Worm (Caenorhabditis elegans): ENCODE results near the gene nhr-141.

nhr-141 gene

DNA sequence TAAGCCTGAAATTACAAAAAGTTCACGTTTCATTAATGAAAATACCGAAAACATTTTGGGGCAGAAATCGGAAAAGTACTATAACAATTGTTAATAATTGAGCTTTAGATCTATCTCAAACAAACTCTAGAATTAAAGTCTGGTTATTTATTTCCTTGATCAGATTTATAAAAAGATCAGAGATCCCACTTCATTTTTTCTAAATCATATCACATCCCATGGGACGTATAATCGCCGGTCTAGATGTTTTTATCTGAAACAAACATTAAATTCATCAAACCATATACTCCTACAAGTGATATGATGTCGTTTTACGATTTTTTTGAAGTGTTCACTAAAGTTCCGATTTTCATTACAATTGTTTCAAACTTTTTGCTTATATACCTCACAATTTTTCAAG is 32.8 kb upstream of the nhr-141 start, which contains the start of gene str-41:
Gene str-41, plus strand, starts transcription at position 301 of the 400 bp plus-strand sequence.
- TF ChIP-seq sea-1 (GFP tag; conservative IDR thresholded peaks at IDR 0.05) (no peak), tbx-37 (GFP tag; conservative IDR thresholded peaks at IDR 0.05) (no peak)

DNA sequence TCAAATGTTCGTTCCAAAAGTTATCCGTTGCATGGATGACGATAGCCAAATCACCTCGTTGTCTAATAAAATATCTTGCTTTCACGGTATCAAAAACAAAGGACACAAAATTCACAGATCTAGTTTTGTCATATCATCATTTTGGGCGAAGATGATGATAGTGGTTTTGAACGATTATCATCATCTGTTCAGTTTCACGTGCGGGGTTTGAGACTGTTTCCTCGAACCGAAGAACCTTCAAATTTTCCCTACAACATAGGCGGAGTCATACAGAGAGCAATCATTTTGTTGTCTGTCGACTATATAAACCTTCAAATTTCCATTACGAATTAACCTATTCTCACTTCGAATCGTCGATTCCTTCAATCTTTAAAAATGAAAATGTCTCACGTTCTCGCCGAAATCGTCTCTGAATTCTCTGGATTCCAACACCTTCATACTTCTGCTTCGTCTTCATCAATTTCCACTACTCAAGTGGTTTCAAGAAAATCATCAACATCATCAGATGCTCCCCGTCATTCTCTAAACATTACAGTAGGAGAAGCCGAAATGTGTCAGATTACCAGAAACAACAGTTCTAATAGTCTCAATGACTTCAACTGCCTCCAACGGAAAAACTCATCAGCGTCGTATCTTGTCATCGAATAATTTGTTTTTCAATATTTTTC is 31.2 kb upstream of the nhr-141 start, which contains the start of gene F18E3.11:
Gene F18E3.11, plus strand, starts transcription at position 376 of the 668 bp plus-strand sequence.
- TF ChIP-seq B0310.2 (tag; optimal IDR thresholded peaks at IDR 0.05) (no peak), hmg-4 (GFP tag; optimal IDR thresholded peaks at IDR 0.05) (no peak), scrt-1 (GFP tag; IDR thresholded peaks at IDR 0.05) (no peak), tbx-37 (GFP tag; conservative IDR thresholded peaks at IDR 0.05) (no peak), ama-1 (optimal IDR thresholded peaks at IDR 0.05) (no peak), tbx-11 (GFP tag; IDR thresholded peaks at IDR 0.05) (no peak), sea-1 (GFP tag; conservative IDR thresholded peaks at IDR 0.05) (no peak), tra-4 (tag; optimal IDR thresholded peaks at IDR 0.05) (no peak), aly-1 (tag; optimal IDR thresholded peaks at IDR 0.05) (no peak), F13C5.2 (tag; optimal IDR thresholded peaks at IDR 0.05) (no peak), ceh-36 (tag; optimal IDR thresholded peaks at IDR 0.05) (no peak), flt-1 (GFP tag; IDR thresholded peaks at IDR 0.05) (no peak), hnd-1 (tag; optimal IDR thresholded peaks at IDR 0.05) (no peak)

DNA sequence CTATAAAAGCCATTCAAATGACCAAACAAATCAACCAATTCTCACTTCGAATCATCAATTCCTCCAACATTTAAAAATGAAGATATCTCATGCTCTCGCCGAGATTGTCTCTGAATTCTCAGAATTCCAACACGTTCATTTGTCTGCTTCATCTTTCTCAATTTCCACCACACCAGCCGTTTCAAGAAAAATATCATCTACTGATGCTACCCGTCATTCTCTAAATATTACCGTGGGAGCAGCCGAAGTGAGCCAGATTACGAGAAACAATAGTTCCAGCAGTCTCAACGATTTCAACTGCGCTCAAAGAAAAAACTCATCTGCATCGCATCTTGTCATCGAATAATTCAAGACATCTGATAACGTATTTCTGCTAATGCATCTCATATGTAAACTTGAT is 29.6 kb upstream of the nhr-141 start, which contains the start of gene F18E3.12:
Gene F18E3.12, plus strand, starts transcription at position 77 of the 400 bp plus-strand sequence.
- TF ChIP-seq scrt-1 (GFP tag; IDR thresholded peaks at IDR 0.05) (no peak), hmg-4 (GFP tag; optimal IDR thresholded peaks at IDR 0.05) (no peak), flt-1 (GFP tag; IDR thresholded peaks at IDR 0.05) (no peak), pes-1 (GFP tag; IDR thresholded peaks at IDR 0.05) (no peak), hnd-1 (tag; optimal IDR thresholded peaks at IDR 0.05) (no peak), B0310.2 (tag; optimal IDR thresholded peaks at IDR 0.05) (no peak), sea-1 (GFP tag; conservative IDR thresholded peaks at IDR 0.05) (no peak), ceh-13 (GFP tag; optimal IDR thresholded peaks at IDR 0.05) (no peak), tbx-37 (GFP tag; conservative IDR thresholded peaks at IDR 0.05) (no peak), tbx-11 (GFP tag; IDR thresholded peaks at IDR 0.05) (no peak), tra-4 (tag; optimal IDR thresholded peaks at IDR 0.05) (no peak), ceh-36 (tag; optimal IDR thresholded peaks at IDR 0.05) (no peak)

DNA sequence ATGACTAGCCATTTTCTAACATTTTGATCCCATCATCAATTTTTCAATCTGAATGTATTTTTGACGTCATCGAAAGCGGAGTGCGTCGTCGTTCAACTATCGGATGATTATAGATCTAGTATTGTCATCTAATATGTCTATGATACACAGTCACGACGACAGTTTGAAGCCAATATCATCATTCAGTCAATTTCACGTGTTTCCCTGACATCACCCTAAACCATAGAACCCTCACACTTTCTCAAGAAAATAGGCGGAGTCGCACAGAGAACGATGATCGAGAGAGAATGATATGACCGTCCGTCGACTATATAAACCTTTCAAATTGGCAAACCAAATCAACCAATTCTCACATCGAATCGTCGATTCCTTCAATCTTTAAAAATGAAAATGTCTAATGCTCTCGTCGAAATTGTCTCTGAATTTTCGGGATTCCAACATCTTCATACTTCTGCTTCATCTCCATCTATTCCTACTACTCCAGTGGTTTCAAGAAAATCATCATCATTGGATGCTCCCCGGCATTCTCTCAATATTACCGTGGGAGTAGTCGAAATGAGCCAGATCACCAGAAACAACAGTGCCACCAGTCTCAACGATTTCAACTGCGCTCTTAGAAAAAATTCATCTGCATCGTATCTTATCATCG is 28.6 kb upstream of the nhr-141 start, which contains the start of gene F18E3.13:
Gene F18E3.13, plus strand, starts transcription at position 385 of the 649 bp plus-strand sequence.
- no peak for TF ChIP-seq B0310.2 (tag; optimal IDR thresholded peaks at IDR 0.05)
- TF ChIP-seq flt-1 (GFP tag; IDR thresholded peaks at IDR 0.05), result no peak
- no peak for TF ChIP-seq ceh-13 (GFP tag; optimal IDR thresholded peaks at IDR 0.05)

DNA sequence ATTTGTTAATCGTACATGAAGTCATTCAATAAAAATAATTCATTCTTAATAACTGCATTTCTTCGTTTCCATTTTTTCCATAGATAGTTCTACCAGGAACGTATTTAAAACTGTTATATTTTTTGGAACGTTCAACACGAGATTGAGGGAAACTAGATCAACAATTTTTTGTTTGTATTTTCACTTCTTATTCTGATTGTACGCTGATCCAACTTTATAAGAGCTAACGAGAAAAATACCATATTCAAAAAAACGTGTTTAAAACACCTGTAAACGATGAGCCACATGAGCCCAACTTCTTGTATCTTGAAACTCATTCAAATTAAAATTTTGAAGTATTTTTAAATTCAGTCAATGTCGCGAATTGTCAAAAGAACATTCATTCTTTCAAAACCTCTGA is 27.9 kb upstream of the nhr-141 start:
- TF ChIP-seq aly-1 (tag; optimal IDR thresholded peaks at IDR 0.05) (no peak), hnd-1 (tag; optimal IDR thresholded peaks at IDR 0.05) (no peak), sea-1 (GFP tag; conservative IDR thresholded peaks at IDR 0.05) (no peak), F13C5.2 (tag; optimal IDR thresholded peaks at IDR 0.05) (no peak), pes-1 (GFP tag; IDR thresholded peaks at IDR 0.05) (no peak), ceh-13 (GFP tag; optimal IDR thresholded peaks at IDR 0.05) (no peak), flt-1 (GFP tag; IDR thresholded peaks at IDR 0.05) (no peak), hmbx-1 (tag; optimal IDR thresholded peaks at IDR 0.05) (no peak), scrt-1 (GFP tag; IDR thresholded peaks at IDR 0.05) (no peak), tra-4 (tag; optimal IDR thresholded peaks at IDR 0.05) (no peak)

DNA sequence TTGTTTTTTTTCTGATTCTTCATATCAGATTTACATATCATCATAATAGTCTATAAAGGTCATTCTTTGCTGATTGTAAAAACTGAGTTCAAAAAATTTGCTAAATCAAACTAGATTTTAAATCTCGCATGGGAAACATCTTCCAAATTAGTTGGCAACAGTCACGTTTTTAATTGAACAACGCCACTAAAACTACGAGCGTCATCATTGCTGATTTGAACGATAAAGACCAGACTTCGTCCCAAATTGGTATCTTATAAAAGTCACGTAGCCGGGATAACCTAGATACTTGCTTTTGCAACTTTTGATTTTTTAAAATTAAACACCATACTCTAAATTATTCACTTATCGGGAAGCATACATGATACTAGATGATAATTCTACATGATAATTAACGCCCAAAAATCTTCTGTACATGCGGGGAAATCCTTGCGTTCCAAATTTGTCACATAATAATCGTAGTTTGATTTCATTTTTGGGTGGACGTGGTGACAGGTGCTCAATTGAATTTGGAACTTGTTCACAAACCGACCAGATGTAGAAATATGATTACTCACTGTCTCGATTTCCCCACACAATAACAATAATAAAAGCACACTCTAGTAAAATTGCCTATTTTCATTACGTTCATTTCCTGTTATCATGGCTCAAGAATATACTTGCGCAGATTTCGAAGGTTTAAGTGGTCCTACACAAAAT is 27.3 kb upstream of the nhr-141 start, which contains the start of gene srw-67:
Gene srw-67, plus strand, starts transcription at position 643 of the 699 bp plus-strand sequence.
- TF ChIP-seq sea-1 (GFP tag; conservative IDR thresholded peaks at IDR 0.05) (no peak), hmg-4 (GFP tag; optimal IDR thresholded peaks at IDR 0.05) (no peak), F13C5.2 (tag; optimal IDR thresholded peaks at IDR 0.05) (no peak), tra-4 (tag; optimal IDR thresholded peaks at IDR 0.05) (no peak), ceh-36 (tag; optimal IDR thresholded peaks at IDR 0.05) (no peak), scrt-1 (GFP tag; IDR thresholded peaks at IDR 0.05) (no peak), ceh-13 (GFP tag; optimal IDR thresholded peaks at IDR 0.05) (no peak), B0310.2 (tag; optimal IDR thresholded peaks at IDR 0.05) (no peak), aly-1 (tag; optimal IDR thresholded peaks at IDR 0.05) (no peak), ets-7 (tag; optimal IDR thresholded peaks at IDR 0.05) (no peak), hmbx-1 (tag; optimal IDR thresholded peaks at IDR 0.05) (no peak), pes-1 (GFP tag; IDR thresholded peaks at IDR 0.05) (no peak), flt-1 (GFP tag; IDR thresholded peaks at IDR 0.05) (no peak), hnd-1 (tag; optimal IDR thresholded peaks at IDR 0.05) (no peak), tbx-11 (GFP tag; IDR thresholded peaks at IDR 0.05) (no peak), tbx-37 (GFP tag; conservative IDR thresholded peaks at IDR 0.05) (no peak), ama-1 (optimal IDR thresholded peaks at IDR 0.05) (no peak)

DNA sequence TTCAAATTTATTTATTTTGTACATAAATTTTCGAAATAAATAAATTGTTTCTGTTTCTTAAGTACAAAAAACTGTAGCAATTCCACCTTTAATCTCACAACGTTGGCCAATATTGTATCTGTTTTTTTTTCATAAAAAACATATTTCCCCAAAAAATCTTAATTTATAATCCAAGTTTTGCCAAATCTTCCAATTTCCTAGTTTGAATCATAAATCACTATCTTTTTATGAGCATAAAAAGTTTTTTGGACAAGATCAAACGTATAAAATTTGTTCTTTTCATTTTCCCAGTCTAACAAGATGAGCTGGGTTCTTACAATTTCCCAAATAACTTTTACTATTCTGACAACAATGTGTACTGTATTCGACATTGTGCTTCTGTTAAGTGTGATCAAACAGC is 24.3 kb upstream of the nhr-141 start, which contains the start of gene srxa-4:
Gene srxa-4, plus strand, starts transcription at position 301 of the 400 bp plus-strand sequence.
- no peak for TF ChIP-seq sea-1 (GFP tag; conservative IDR thresholded peaks at IDR 0.05)
- no peak for TF ChIP-seq ama-1 (optimal IDR thresholded peaks at IDR 0.05)
- TF ChIP-seq pes-1 (GFP tag; IDR thresholded peaks at IDR 0.05), result no peak
- TF ChIP-seq F13C5.2 (tag; optimal IDR thresholded peaks at IDR 0.05), result no peak
- TF ChIP-seq tbx-11 (GFP tag; IDR thresholded peaks at IDR 0.05), result no peak
- TF ChIP-seq scrt-1 (GFP tag; IDR thresholded peaks at IDR 0.05), result no peak
- TF ChIP-seq hnd-1 (tag; optimal IDR thresholded peaks at IDR 0.05), result no peak

Data from whole organism, early embryonic.